Fruit fly (Drosophila melanogaster) whole organism, embryonic: Measurements from ENCODE around the gene Ugt36D1.

Source experiments
- Bdp1 ChIP-seq: fragments of 200-800 bp; sonication (Bioruptor generic); optimal IDR thresholded peaks from 3 replicates; lab custom pipeline; 2016; ENCODE audit warnings: missing biosample characterization, missing genetic modification characterization
- CG1024 ChIP-seq: fragments of 200-800 bp; sonication (Bioruptor generic); IDR thresholded peaks from 2 replicates; pipeline ENCODE4 v1.3.6; 2022; ENCODE audit warnings: missing biosample characterization, missing genetic modification characterization
- CG10267 ChIP-seq: fragments of 200-800 bp; sonication (Bioruptor generic); optimal IDR thresholded peaks from 2 replicates; lab custom pipeline; 2018; ENCODE audit warnings: missing biosample characterization, mild to moderate bottlenecking, missing genetic modification characterization, moderate library complexity
- CG10321 ChIP-seq: fragments of 200-800 bp; sonication (Bioruptor generic); IDR thresholded peaks from 2 replicates; pipeline ENCODE4 v1.3.6; 2022; ENCODE audit warnings: missing biosample characterization, missing genetic modification characterization
- CG10654 ChIP-seq: fragments of 200-800 bp; sonication (Bioruptor generic); optimal IDR thresholded peaks from 2 replicates; lab custom pipeline; 2016; ENCODE audit warnings: missing biosample characterization, missing genetic modification characterization
- CG11093 ChIP-seq: fragments of 200-800 bp; sonication (Bioruptor generic); IDR thresholded peaks from 3 replicates; pipeline ENCODE4 v1.3.6; 2022; ENCODE audit warnings: missing biosample characterization, missing genetic modification characterization
- CG12071 ChIP-seq: fragments of 200-800 bp; sonication (Bioruptor generic); optimal IDR thresholded peaks from 3 replicates; lab custom pipeline; 2018; ENCODE audit warnings: missing biosample characterization, mild to moderate bottlenecking, missing genetic modification characterization
- CG12155 ChIP-seq: fragments of 200-800 bp; sonication (Bioruptor generic); optimal IDR thresholded peaks from 3 replicates; lab custom pipeline; 2016; ENCODE audit warnings: missing biosample characterization, missing genetic modification characterization
- CG12744 ChIP-seq: fragments of 200-800 bp; sonication (Bioruptor generic); optimal IDR thresholded peaks from 2 replicates; lab custom pipeline; 2016; ENCODE audit warnings: missing biosample characterization, missing genetic modification characterization
- CG13287 ChIP-seq: fragments of 200-800 bp; sonication (Bioruptor generic); IDR thresholded peaks from 2 replicates; pipeline ENCODE4 v1.3.6; 2022; ENCODE audit warnings: missing biosample characterization, missing genetic modification characterization; ENCODE audit not compliant: partially characterized antibody
- CG13296 ChIP-seq: fragments of 200-800 bp; sonication (Bioruptor generic); optimal IDR thresholded peaks from 3 replicates; lab custom pipeline; 2018; ENCODE audit warnings: missing biosample characterization, mild to moderate bottlenecking, missing genetic modification characterization
- CG1647 ChIP-seq: fragments of 200-800 bp; sonication (Bioruptor generic); optimal IDR thresholded peaks from 3 replicates; lab custom pipeline; 2016; ENCODE audit warnings: missing biosample characterization, missing genetic modification characterization
- CG17186 ChIP-seq: fragments of 200-800 bp; sonication (Bioruptor generic); optimal IDR thresholded peaks from 3 replicates; lab custom pipeline; 2017; ENCODE audit warnings: missing biosample characterization, missing genetic modification reagents, missing genetic modification characterization
- CG18476 ChIP-seq: fragments of 200-800 bp; sonication (Bioruptor generic); optimal IDR thresholded peaks from 2 replicates; lab custom pipeline; 2016; ENCODE audit warnings: missing biosample characterization, mild to moderate bottlenecking, missing genetic modification characterization
- CG3065 ChIP-seq: fragments of 200-800 bp; sonication (Bioruptor generic); optimal IDR thresholded peaks from 2 replicates; lab custom pipeline; 2016; ENCODE audit warnings: missing biosample characterization, missing genetic modification characterization
- CG34224 ChIP-seq: fragments of 200-800 bp; sonication (Bioruptor generic); IDR thresholded peaks from 3 replicates; pipeline ENCODE4 v1.3.6; 2022; ENCODE audit warnings: missing biosample characterization, missing genetic modification characterization; ENCODE audit not compliant: partially characterized antibody
- CG3726 ChIP-seq: fragments of 200-800 bp; sonication (Bioruptor generic); IDR thresholded peaks from 3 replicates; pipeline ENCODE4, ENCODE4 v1.3.6; 2022; ENCODE audit warnings: missing biosample characterization, missing genetic modification characterization
- CG3995 ChIP-seq: fragments of 200-800 bp; sonication (Bioruptor generic); optimal IDR thresholded peaks from 3 replicates; lab custom pipeline; 2016; ENCODE audit warnings: missing biosample characterization, missing genetic modification characterization
- CG42726 ChIP-seq: fragments of 200-800 bp; sonication (Bioruptor generic); IDR thresholded peaks from 2 replicates; pipeline ENCODE4 v1.3.6; 2022; ENCODE audit warnings: missing biosample characterization, missing genetic modification characterization; ENCODE audit not compliant: partially characterized antibody
- CG4404 ChIP-seq: fragments of 200-800 bp; sonication (Bioruptor generic); IDR thresholded peaks from 2 replicates; pipeline ENCODE4 v1.3.6; 2022; ENCODE audit warnings: missing biosample characterization, missing genetic modification characterization
- CG4617 ChIP-seq: fragments of 200-800 bp; sonication (Bioruptor generic); optimal IDR thresholded peaks from 3 replicates; lab custom pipeline; 2016; ENCODE audit warnings: missing biosample characterization, missing genetic modification characterization, borderline replicate concordance
- CG8089 ChIP-seq: fragments of 200-800 bp; sonication (Bioruptor generic); optimal IDR thresholded peaks from 3 replicates; lab custom pipeline; 2016; ENCODE audit warnings: missing biosample characterization, missing genetic modification characterization
- E2f1 ChIP-seq: fragments of 200-800 bp; sonication (Bioruptor generic); IDR thresholded peaks from 2 replicates; pipeline ENCODE4 v1.3.6; 2022; ENCODE audit warnings: missing biosample characterization, missing genetic modification characterization
- Hr39 ChIP-seq: fragments of >200 bp; optimal IDR thresholded peaks from 2 replicates; lab custom pipeline; 2017
- Hsf ChIP-seq: fragments of 200-800 bp; sonication (Bioruptor generic); optimal IDR thresholded peaks from 3 replicates; lab custom pipeline; 2016; ENCODE audit warnings: missing biosample characterization, missing genetic modification characterization
- Pdp1 ChIP-seq, 2 experiments: fragments of 200-800 bp; sonication (Bioruptor generic); optimal IDR thresholded peaks; 3 replicates each; lab custom pipeline; 2016; ENCODE audit warnings: missing biosample characterization in 2 of 2, missing genetic modification characterization in 2 of 2, mild to moderate bottlenecking in 1 of 2, moderate library complexity in 1 of 2
- Scr ChIP-seq: fragments of 200-800 bp; sonication (Bioruptor generic); IDR thresholded peaks from 2 replicates; pipeline ENCODE4 v1.3.6; 2022; ENCODE audit warnings: missing biosample characterization, missing genetic modification characterization; ENCODE audit not compliant: partially characterized antibody
- Side ChIP-seq: fragments of 200-800 bp; sonication (Bioruptor generic); optimal IDR thresholded peaks from 2 replicates; lab custom pipeline; 2016; ENCODE audit warnings: missing biosample characterization, missing genetic modification characterization
- Usf ChIP-seq: fragments of 200-800 bp; sonication (Bioruptor generic); optimal IDR thresholded peaks from 2 replicates; lab custom pipeline; 2017; ENCODE audit warnings: missing genotype, missing biosample characterization, missing genetic modification characterization
- Xbp1 ChIP-seq: fragments of 200-800 bp; sonication (Bioruptor generic); optimal IDR thresholded peaks from 3 replicates; lab custom pipeline; 2016; ENCODE audit warnings: missing biosample characterization, mild to moderate bottlenecking, missing genetic modification characterization
- al ChIP-seq: fragments of 200-800 bp; sonication (Bioruptor generic); IDR thresholded peaks from 2 replicates; pipeline ENCODE4 v1.3.6; 2022; ENCODE audit warnings: missing biosample characterization, missing genetic modification characterization
- ato ChIP-seq: fragments of 200-800 bp; sonication (Bioruptor generic); IDR thresholded peaks from 2 replicates; pipeline ENCODE4 v1.3.6; 2022; ENCODE audit warnings: missing biosample characterization, missing genetic modification characterization; ENCODE audit not compliant: partially characterized antibody
- bab2 ChIP-seq: fragments of 200-800 bp; sonication (Bioruptor generic); optimal IDR thresholded peaks from 2 replicates; lab custom pipeline; 2016; ENCODE audit warnings: missing biosample characterization, missing genetic modification characterization
- da ChIP-seq: fragments of 200-800 bp; sonication (Bioruptor generic); optimal IDR thresholded peaks from 2 replicates; lab custom pipeline; 2016; ENCODE audit warnings: missing biosample characterization, missing genetic modification characterization
- dan ChIP-seq: fragments of 200-800 bp; sonication (Bioruptor generic); IDR thresholded peaks from 2 replicates; pipeline ENCODE4 v1.3.6; 2022; ENCODE audit warnings: missing biosample characterization, missing genetic modification characterization
- danr ChIP-seq: fragments of 200-800 bp; sonication (Bioruptor generic); IDR thresholded peaks from 2 replicates; pipeline ENCODE4 v1.3.6; 2022; ENCODE audit warnings: missing biosample characterization, missing genetic modification characterization
- dm ChIP-seq: fragments of 200-800 bp; sonication (Bioruptor generic); optimal IDR thresholded peaks from 3 replicates; lab custom pipeline; 2016; ENCODE audit warnings: missing biosample characterization, missing genetic modification characterization
- fd102C ChIP-seq: fragments of 200-800 bp; sonication (Bioruptor generic); optimal IDR thresholded peaks from 2 replicates; lab custom pipeline; 2018; ENCODE audit warnings: missing biosample characterization, mild to moderate bottlenecking, missing genetic modification characterization, moderate library complexity
- fu2 ChIP-seq: fragments of 200-800 bp; sonication (Bioruptor generic); optimal IDR thresholded peaks from 2 replicates; lab custom pipeline; 2016; ENCODE audit warnings: missing biosample characterization, missing genetic modification characterization
- grn ChIP-seq: fragments of 200-800 bp; sonication (Bioruptor generic); optimal IDR thresholded peaks from 3 replicates; lab custom pipeline; 2017; ENCODE audit warnings: missing biosample characterization, missing genetic modification characterization
- gsb ChIP-seq: fragments of 200-800 bp; sonication (Bioruptor generic); IDR thresholded peaks from 2 replicates; pipeline ENCODE4 v1.3.6; 2022; ENCODE audit warnings: missing biosample characterization, missing genetic modification characterization
- inv ChIP-seq: fragments of 200-800 bp; sonication (Bioruptor generic); IDR thresholded peaks from 2 replicates; pipeline ENCODE4 v1.3.6; 2022; ENCODE audit warnings: missing biosample characterization, missing genetic modification characterization; ENCODE audit not compliant: partially characterized antibody
- lola ChIP-seq, 3 experiments: fragments of >200 bp in 2 of 3; fragments of 200-800 bp in 1 of 3; sonication (Bioruptor generic) in 1 of 3; optimal IDR thresholded peaks; 2 replicates each; lab custom pipeline; 2017 to 2019; ENCODE audit warnings: missing biosample characterization in 3 of 3, missing genetic modification characterization in 3 of 3, mild to moderate bottlenecking in 1 of 3, moderate library complexity in 1 of 3
- maf-S ChIP-seq: fragments of 200-800 bp; sonication (Bioruptor generic); optimal IDR thresholded peaks from 2 replicates; lab custom pipeline; 2016; ENCODE audit warnings: missing biosample characterization, missing genetic modification characterization
- nmo ChIP-seq: fragments of 200-800 bp; sonication (Bioruptor generic); optimal IDR thresholded peaks from 2 replicates; lab custom pipeline; 2018; ENCODE audit warnings: missing biosample characterization, mild to moderate bottlenecking, missing genetic modification characterization, moderate library complexity
- repo ChIP-seq: fragments of 200-800 bp; sonication (Bioruptor generic); optimal IDR thresholded peaks from 2 replicates; lab custom pipeline; 2016; ENCODE audit warnings: missing biosample characterization, missing genetic modification characterization
- sd ChIP-seq: fragments of 200-800 bp; sonication (Bioruptor generic); optimal IDR thresholded peaks from 3 replicates; lab custom pipeline; 2018; ENCODE audit warnings: missing biosample characterization, mild to moderate bottlenecking, missing genetic modification characterization, moderate library complexity
- sens-2 ChIP-seq: fragments of 200-800 bp; sonication (Bioruptor generic); IDR thresholded peaks from 2 replicates; pipeline ENCODE4 v1.3.6; 2022; ENCODE audit warnings: missing biosample characterization, missing genetic modification characterization
- tio ChIP-seq: fragments of 200-800 bp; sonication (Bioruptor generic); optimal IDR thresholded peaks from 2 replicates; lab custom pipeline; 2017; ENCODE audit warnings: missing biosample characterization, missing genetic modification characterization, inconsistent platforms
- z ChIP-seq: fragments of 200-800 bp; sonication (Bioruptor generic); IDR thresholded peaks from 3 replicates; pipeline ENCODE4 v1.3.6; 2022; ENCODE audit warnings: missing biosample characterization, missing genetic modification characterization

Ugt36D1 gene

dm6 chr2L:18819044-18819443 is 4.3 kb upstream of the Ugt36D1 start, which contains the start of gene Ugt36F1:
Gene Ugt36F1 (plus strand): TSS chr2L:18819344.
- no peak for TF ChIP-seq fd102C (GFP tag; lab: Kevin White, UChicago)
- TF ChIP-seq lola (GFP tag; optimal IDR thresholded peaks at IDR 0.05; lab: Kevin White, UChicago), result no peak
- TF ChIP-seq CG13287 (GFP tag; lab: Robert Waterston, UW), result no peak
- TF ChIP-seq Pdp1 (GFP tag; optimal IDR thresholded peaks at IDR 0.05; lab: Kevin White, UChicago), result peak in 1 of 2 experiments; percentile 77
- no peak for TF ChIP-seq da (GFP tag; lab: Kevin White, UChicago)
- TF ChIP-seq CG3995 (GFP tag; lab: Kevin White, UChicago), result no peak
- no peak for TF ChIP-seq repo (GFP tag; lab: Kevin White, UChicago)

dm6 chr2L:18822805-18823204 is 543 bp upstream of the Ugt36D1 start:
- no peak; the same call in 1 of the 2 replicates for TF ChIP-seq CG10321 (GFP tag; lab: Robert Waterston, UW)
- no peak for TF ChIP-seq nmo
- TF ChIP-seq z (GFP tag; lab: Robert Waterston, UW), result 0 out of 3 replicates have a peak, but pooled peaks have one; percentile 45
- TF ChIP-seq Hr39 (lab: Kevin White, UChicago), result no peak
- peak; percentile 45 for TF ChIP-seq Side
- TF ChIP-seq Bdp1, result no peak
- TF ChIP-seq ato, result no peak
- no peak for TF ChIP-seq Xbp1 (GFP tag; lab: Kevin White, UChicago)
- TF ChIP-seq CG12155, result no peak
- no peak for TF ChIP-seq danr (GFP tag; lab: Robert Waterston, UW)
- no peak for TF ChIP-seq inv (GFP tag; lab: Robert Waterston, UW)
- no peak for TF ChIP-seq dm (GFP tag; lab: Kevin White, UChicago)
- TF ChIP-seq CG17186, result no peak
- TF ChIP-seq CG1024 (GFP tag; lab: Robert Waterston, UW), result peak; percentile 62; the same call in 1 of the 2 replicates
- TF ChIP-seq al (GFP tag; lab: Robert Waterston, UW), result no peak
- peak; percentile 3 for TF ChIP-seq tio (GFP tag; lab: Kevin White, UChicago)
- TF ChIP-seq CG10267 (tag; lab: Kevin White, UChicago), result no peak
- no peak for TF ChIP-seq fu2
- no peak for TF ChIP-seq CG3065 (GFP tag; lab: Kevin White, UChicago)
- no peak for TF ChIP-seq dan (GFP tag; lab: Robert Waterston, UW)
- TF ChIP-seq maf-S, result no peak
- TF ChIP-seq Scr (GFP tag; lab: Robert Waterston, UW), result no peak
- peak; percentile 55 for TF ChIP-seq CG8089 (GFP tag; lab: Kevin White, UChicago)
- TF ChIP-seq Hsf (GFP tag; lab: Kevin White, UChicago), result no peak
- peak; percentile 60 for TF ChIP-seq bab2 (GFP tag; lab: Kevin White, UChicago)
- peak; percentile 47; the same call in 1 of the 3 replicates for TF ChIP-seq CG11093 (GFP tag; lab: Robert Waterston, UW)
- TF ChIP-seq E2f1 (GFP tag; lab: Robert Waterston, UW), result peak; percentile 29; the same call in 1 of the 2 replicates
- TF ChIP-seq CG10654, result peak; percentile 44
- no peak for TF ChIP-seq sd
- no peak for TF ChIP-seq CG4404
- no peak for TF ChIP-seq Usf (GFP tag; lab: Kevin White, UChicago)
- TF ChIP-seq CG4617 (GFP tag; lab: Kevin White, UChicago), result no peak
- no peak for TF ChIP-seq CG34224
- TF ChIP-seq CG12744 (GFP tag; lab: Kevin White, UChicago), result no peak
- TF ChIP-seq CG12071 (GFP tag; lab: Kevin White, UChicago), result peak; percentile 60
- no peak for TF ChIP-seq grn (GFP tag; lab: Kevin White, UChicago)
- no peak for TF ChIP-seq CG42726
- no peak for TF ChIP-seq CG1647 (GFP tag; lab: Kevin White, UChicago)
- TF ChIP-seq gsb (GFP tag; lab: Robert Waterston, UW), result no peak
- TF ChIP-seq CG18476 (GFP tag; lab: Kevin White, UChicago), result no peak
- peak; percentile 2 for TF ChIP-seq CG13296
- 0 out of 2 replicates have a peak, but pooled peaks have one; percentile 38 for TF ChIP-seq sens-2
- no peak for TF ChIP-seq CG3726 (GFP tag; lab: Robert Waterston, UW)
